Worm (Caenorhabditis elegans) whole organism, L3 larva: ENCODE data around the gene mam-4.

Source experiments
- egl-27 ChIP-seq: sonication (generic microtip); optimal IDR thresholded peaks from 4 replicates; lab custom pipeline; 2017; ENCODE audit warnings: missing biosample characterization, missing genetic modification reagents, missing genetic modification characterization
- fos-1 ChIP-seq: fragments of 150-350 bp; optimal IDR thresholded peaks from 2 replicates; lab custom pipeline; 2014; ENCODE audit warnings: missing biosample characterization, missing genetic modification characterization
- lin-39 ChIP-seq: fragments of 150-350 bp; optimal IDR thresholded peaks from 2 replicates; lab custom pipeline; 2018; ENCODE audit warnings: missing biosample characterization, missing genetic modification reagents, missing genetic modification characterization
- nhr-76 ChIP-seq: fragments of 150-350 bp; sonication (generic microtip); optimal IDR thresholded peaks from 5 replicates; lab custom pipeline; 2014; ENCODE audit warnings: missing biosample characterization, missing genetic modification characterization

- TF ChIP-seq egl-27 (tag; lab: Kevin White, UChicago), result no peak
- no peak for TF ChIP-seq lin-39 (tag; lab: Kevin White, UChicago)
- TF ChIP-seq nhr-76, result no peak
- no peak for TF ChIP-seq fos-1 (tag; lab: Kevin White, UChicago)
These were observed 46.0 kb upstream of the mam-4 start, which contains the start of gene K10D6.4 for ce11 chrV:11201826-11202565.
